Worm (Caenorhabditis elegans) whole organism, L1 larva: ENCODE data around the gene hlh-27.

Experiments
- C04F5.9 ChIP-seq: sonication (generic microtip); optimal IDR thresholded peaks from 2 replicates; lab custom pipeline; 2016; ENCODE audit warnings: missing genetic modification characterization, missing compliant biosample characterization
- F16B12.6 ChIP-seq: fragments of 150-350 bp; optimal IDR thresholded peaks from 2 replicates; lab custom pipeline; 2014; ENCODE audit warnings: missing biosample characterization, missing genetic modification characterization
- aha-1 ChIP-seq: fragments of 150-350 bp; optimal IDR thresholded peaks from 2 replicates; lab custom pipeline; 2014; ENCODE audit warnings: missing biosample characterization, missing genetic modification characterization
- blmp-1 ChIP-seq: fragments of 150-350 bp; optimal IDR thresholded peaks from 2 replicates; lab custom pipeline; 2014; ENCODE audit warnings: missing biosample characterization, missing genetic modification characterization
- ceh-63 ChIP-seq: fragments of 200-800 bp; sonication (Bioruptor generic); optimal IDR thresholded peaks from 2 replicates; lab custom pipeline; 2018; ENCODE audit warnings: mild to moderate bottlenecking, missing genetic modification characterization, missing compliant biosample characterization
- ceh-8 ChIP-seq: fragments of 200-800 bp; sonication (Bioruptor generic); optimal IDR thresholded peaks from 2 replicates; lab custom pipeline; 2018; ENCODE audit warnings: mild to moderate bottlenecking, missing genetic modification characterization, moderate library complexity, missing compliant biosample characterization
- ceh-82 ChIP-seq, 3 experiments: fragments of 150-350 bp in 1 of 3; sonication (generic microtip) in 2 of 3; optimal IDR thresholded peaks; 2 replicates each; lab custom pipeline; 2014 to 2017; ENCODE audit warnings: missing biosample characterization in 3 of 3, missing genetic modification characterization in 3 of 3
- ceh-88 ChIP-seq: fragments of 200-800 bp; sonication (Bioruptor generic); IDR thresholded peaks from 2 replicates; pipeline ENCODE4 v1.3.6; 2022; ENCODE audit warnings: missing genetic modification characterization, missing compliant biosample characterization
- dsc-1 ChIP-seq: sonication (generic microtip); optimal IDR thresholded peaks from 2 replicates; lab custom pipeline; 2016; ENCODE audit warnings: mild to moderate bottlenecking, missing genetic modification characterization, missing compliant biosample characterization
- efl-1 ChIP-seq, 4 experiments: fragments of 150-350 bp; optimal IDR thresholded peaks in 3 of 4; peaks in 1 of 4; 1 replicate in 1 of 4; 2 replicates in 3 of 4; lab custom pipeline; 2014; ENCODE audit warnings: missing biosample characterization in 2 of 4, missing genetic modification characterization in 2 of 4, missing genetic modification reagents in 2 of 4
- egl-13 ChIP-seq: sonication (generic microtip); optimal IDR thresholded peaks from 2 replicates; lab custom pipeline; 2016; ENCODE audit warnings: missing genotype, missing genetic modification reagents, missing genetic modification characterization, missing compliant biosample characterization
- elt-2 ChIP-seq: sonication (generic microtip); optimal IDR thresholded peaks from 2 replicates; lab custom pipeline; 2016; ENCODE audit warnings: missing genetic modification characterization, mild to moderate bottlenecking, inconsistent platforms, missing compliant biosample characterization, missing genetic modification reagents
- fkh-8 ChIP-seq: sonication (generic microtip); optimal IDR thresholded peaks from 2 replicates; lab custom pipeline; 2016; ENCODE audit warnings: mild to moderate bottlenecking, missing genetic modification characterization, missing compliant biosample characterization
- irx-1 ChIP-seq: sonication (generic microtip); optimal IDR thresholded peaks from 2 replicates; lab custom pipeline; 2016; ENCODE audit warnings: missing genetic modification characterization, missing compliant biosample characterization
- lin-13 ChIP-seq: fragments of 150-350 bp; optimal IDR thresholded peaks from 2 replicates; lab custom pipeline; 2014; ENCODE audit warnings: missing biosample characterization, missing genetic modification reagents, missing genetic modification characterization
- lin-15B ChIP-seq: fragments of 150-350 bp; sonication (generic microtip); optimal IDR thresholded peaks from 3 replicates; lab custom pipeline; 2014; ENCODE audit warnings: missing biosample characterization, missing genetic modification characterization
- lin-35 ChIP-seq, 2 experiments: fragments of 150-350 bp; optimal IDR thresholded peaks; 2 replicates each; lab custom pipeline; 2014; ENCODE audit warnings: missing biosample characterization in 2 of 2, missing genetic modification characterization in 2 of 2, missing genetic modification reagents in 2 of 2
- lir-3 ChIP-seq: sonication (generic microtip); optimal IDR thresholded peaks from 2 replicates; lab custom pipeline; 2016; ENCODE audit warnings: mild to moderate bottlenecking, missing genetic modification characterization, moderate library complexity, missing compliant biosample characterization; ENCODE audit not compliant: poor library complexity
- lsy-2 ChIP-seq, 2 experiments: fragments of 150-350 bp; optimal IDR thresholded peaks; 2 replicates each; lab custom pipeline; 2014; ENCODE audit warnings: missing biosample characterization in 2 of 2, missing genetic modification characterization in 2 of 2
- mep-1 ChIP-seq: fragments of 150-350 bp; optimal IDR thresholded peaks from 2 replicates; lab custom pipeline; 2014; ENCODE audit warnings: missing biosample characterization, missing genetic modification characterization
- nhr-11 ChIP-seq: fragments of 150-350 bp; optimal IDR thresholded peaks from 2 replicates; lab custom pipeline; 2014; ENCODE audit warnings: missing biosample characterization, missing genetic modification characterization
- nhr-20 ChIP-seq: sonication (generic microtip); optimal IDR thresholded peaks from 2 replicates; lab custom pipeline; 2016; ENCODE audit warnings: mild to moderate bottlenecking, missing genetic modification characterization, missing compliant biosample characterization
- nhr-237 ChIP-seq: fragments of 150-350 bp; optimal IDR thresholded peaks from 2 replicates; lab custom pipeline; 2014; ENCODE audit warnings: missing biosample characterization, missing genetic modification characterization
- nhr-28 ChIP-seq: fragments of 150-350 bp; optimal IDR thresholded peaks from 2 replicates; lab custom pipeline; 2014; ENCODE audit warnings: missing biosample characterization, missing genetic modification characterization
- nhr-47 ChIP-seq: sonication (generic microtip); optimal IDR thresholded peaks from 2 replicates; lab custom pipeline; 2016; ENCODE audit warnings: mild to moderate bottlenecking, missing genetic modification characterization, moderate library complexity, missing compliant biosample characterization
- nhr-71 ChIP-seq: sonication (generic microtip); optimal IDR thresholded peaks from 2 replicates; lab custom pipeline; 2016; ENCODE audit warnings: mild to moderate bottlenecking, missing genetic modification characterization, moderate library complexity, missing compliant biosample characterization
- nhr-76 ChIP-seq: sonication (generic microtip); optimal IDR thresholded peaks from 2 replicates; lab custom pipeline; 2017; ENCODE audit warnings: missing biosample characterization, missing genetic modification characterization
- nhr-85 ChIP-seq: sonication (generic microtip); peaks from one replicate; lab custom pipeline; 2016; ENCODE audit warnings: missing genetic modification characterization, inconsistent platforms, missing compliant biosample characterization
- nhr-90 ChIP-seq: sonication (generic microtip); optimal IDR thresholded peaks from 2 replicates; lab custom pipeline; 2016; ENCODE audit warnings: mild to moderate bottlenecking, missing genetic modification characterization, missing compliant biosample characterization; ENCODE audit not compliant: poor library complexity
- pax-3 ChIP-seq: fragments of 200-800 bp; sonication (Bioruptor generic); optimal IDR thresholded peaks from 2 replicates; lab custom pipeline; 2018; ENCODE audit warnings: mild to moderate bottlenecking, missing genetic modification characterization, moderate library complexity, missing compliant biosample characterization
- pqm-1 ChIP-seq: sonication (generic microtip); optimal IDR thresholded peaks from 3 replicates; lab custom pipeline; 2017; ENCODE audit warnings: missing biosample characterization, missing genetic modification characterization
- skn-1 ChIP-seq: fragments of 150-350 bp; optimal IDR thresholded peaks from 2 replicates; lab custom pipeline; 2014; ENCODE audit warnings: missing biosample characterization, missing genetic modification characterization
- sox-4 ChIP-seq: sonication (generic microtip); optimal IDR thresholded peaks from 2 replicates; lab custom pipeline; 2016; ENCODE audit warnings: missing genetic modification characterization, missing compliant biosample characterization
- sup-37 ChIP-seq: fragments of 200-800 bp; sonication (Bioruptor generic); optimal IDR thresholded peaks from 2 replicates; lab custom pipeline; 2018; ENCODE audit warnings: mild to moderate bottlenecking, missing genetic modification characterization, missing compliant biosample characterization
- swsn-7 ChIP-seq: sonication (generic microtip); optimal IDR thresholded peaks from 2 replicates; lab custom pipeline; 2016; ENCODE audit warnings: missing genetic modification characterization, missing compliant biosample characterization
- tbx-2 ChIP-seq: sonication (generic microtip); optimal IDR thresholded peaks from 2 replicates; lab custom pipeline; 2016; ENCODE audit warnings: missing genetic modification characterization, missing compliant biosample characterization
- unc-130 ChIP-seq: fragments of 150-350 bp; optimal IDR thresholded peaks from 2 replicates; lab custom pipeline; 2017; ENCODE audit warnings: missing biosample characterization, missing genetic modification characterization, inconsistent platforms
- unc-62 ChIP-seq: fragments of 150-350 bp; optimal IDR thresholded peaks from 2 replicates; lab custom pipeline; 2014; ENCODE audit warnings: missing biosample characterization, missing genetic modification reagents, missing genetic modification characterization
- unc-86 ChIP-seq: sonication (generic microtip); optimal IDR thresholded peaks from 2 replicates; lab custom pipeline; 2016; ENCODE audit warnings: missing genetic modification characterization, missing compliant biosample characterization
- unc-98 ChIP-seq: fragments of 200-800 bp; sonication (Bioruptor generic); IDR thresholded peaks from 2 replicates; pipeline ENCODE4 v1.3.6; 2022; ENCODE audit warnings: missing genetic modification characterization, missing compliant biosample characterization
- vab-15 ChIP-seq: sonication (generic microtip); optimal IDR thresholded peaks from 2 replicates; lab custom pipeline; 2017; ENCODE audit warnings: missing genotype, mild to moderate bottlenecking, missing genetic modification characterization, missing compliant biosample characterization
- zag-1 ChIP-seq: fragments of 150-350 bp; optimal IDR thresholded peaks from 2 replicates; lab custom pipeline; 2014; ENCODE audit warnings: missing biosample characterization, missing genetic modification characterization

hlh-27 gene

DNA sequence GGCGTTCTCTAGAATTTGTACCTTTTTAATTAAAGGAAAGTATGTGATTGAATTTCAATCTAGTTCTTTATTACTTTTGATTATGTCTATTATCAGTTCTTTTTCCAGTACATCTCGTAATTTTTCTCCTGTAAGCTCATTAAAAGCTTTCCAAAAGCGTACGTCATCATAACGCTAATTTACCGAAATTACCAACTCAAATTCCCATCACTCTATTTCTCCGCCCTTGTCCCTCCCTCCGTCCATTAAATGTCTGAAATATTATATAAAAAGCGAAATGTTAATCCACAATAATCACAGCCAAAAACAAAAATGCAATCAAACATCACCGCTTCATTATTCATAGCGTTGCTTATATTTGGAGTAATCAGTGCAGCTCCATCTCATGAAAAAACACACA, 14.3 kb upstream of the hlh-27 start, which contains the start of gene ins-12:
Gene ins-12 (plus strand): TSS at position 301 of the 400 bp plus-strand sequence.
- no peak for TF ChIP-seq dsc-1
- no peak for TF ChIP-seq lir-3 (tag; lab: Kevin White, UChicago)
- no peak for TF ChIP-seq C04F5.9 (tag; lab: Kevin White, UChicago)
- no peak for TF ChIP-seq skn-1 (tag; lab: Kevin White, UChicago)
- TF ChIP-seq unc-98 = no peak
- no peak for TF ChIP-seq sup-37 (GFP tag; lab: Kevin White, UChicago)
- no peak for TF ChIP-seq unc-86 (tag; lab: Kevin White, UChicago)
- no peak for TF ChIP-seq lsy-2 (tag; optimal IDR thresholded peaks at IDR 0.05; lab: Kevin White, UChicago)
- TF ChIP-seq unc-62 (GFP tag; lab: Kevin White, UChicago) = no peak
- no peak for TF ChIP-seq lin-15B (tag; lab: Kevin White, UChicago)
- TF ChIP-seq efl-1 (optimal IDR thresholded peaks at IDR 0.05; lab: Kevin White, UChicago) = no peak
- TF ChIP-seq efl-1 (GFP tag; optimal IDR thresholded peaks at IDR 0.05 in 1 of 2; lab: Kevin White, UChicago) = no peak
- TF ChIP-seq pqm-1 (tag; lab: Kevin White, UChicago) = no peak
- TF ChIP-seq ceh-88 (GFP tag; lab: Robert Waterston, UW) = no peak
- TF ChIP-seq nhr-85 (tag; lab: Kevin White, UChicago) = no peak
- TF ChIP-seq ceh-63 (GFP tag; lab: Kevin White, UChicago) = no peak
- TF ChIP-seq mep-1 = no peak
- TF ChIP-seq F16B12.6 (tag; lab: Kevin White, UChicago) = no peak
- no peak for TF ChIP-seq tbx-2 (tag; lab: Kevin White, UChicago)
- TF ChIP-seq lin-13 (GFP tag; lab: Kevin White, UChicago) = no peak

DNA sequence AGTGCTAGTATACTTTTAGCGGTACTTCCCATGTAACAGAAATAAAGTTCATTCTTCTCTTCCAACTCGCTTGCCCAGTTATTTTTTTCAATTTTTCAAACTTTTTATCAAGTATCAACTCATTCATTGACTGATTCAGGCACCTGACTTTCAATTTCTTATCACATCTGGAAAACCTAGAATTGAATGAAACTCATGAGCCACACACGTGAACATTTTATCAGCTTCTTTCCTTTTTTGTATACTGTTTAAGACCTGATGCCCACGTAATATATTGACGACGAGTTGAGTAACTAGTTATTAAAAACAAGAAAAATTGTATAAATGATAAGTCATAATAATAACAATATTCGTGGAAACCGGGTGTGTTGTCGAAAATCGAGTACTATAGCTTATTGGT, 13.5 kb upstream of the hlh-27 start:
- no peak for TF ChIP-seq irx-1
- peak; percentile 31 for TF ChIP-seq pqm-1 (tag; lab: Kevin White, UChicago)
- peak; percentile 10 for TF ChIP-seq nhr-90 (tag; lab: Kevin White, UChicago)
- TF ChIP-seq nhr-28 (tag; lab: Kevin White, UChicago) = no peak
- peak; percentile 4 for TF ChIP-seq nhr-20
- TF ChIP-seq elt-2 (tag; lab: Kevin White, UChicago) = peak; percentile 98
- peak; percentile 18 for TF ChIP-seq nhr-71 (tag; lab: Kevin White, UChicago)
- TF ChIP-seq lin-35 (GFP tag; optimal IDR thresholded peaks at IDR 0.05; lab: Kevin White, UChicago) = peak in 1 of 2 experiments; percentile 30

DNA sequence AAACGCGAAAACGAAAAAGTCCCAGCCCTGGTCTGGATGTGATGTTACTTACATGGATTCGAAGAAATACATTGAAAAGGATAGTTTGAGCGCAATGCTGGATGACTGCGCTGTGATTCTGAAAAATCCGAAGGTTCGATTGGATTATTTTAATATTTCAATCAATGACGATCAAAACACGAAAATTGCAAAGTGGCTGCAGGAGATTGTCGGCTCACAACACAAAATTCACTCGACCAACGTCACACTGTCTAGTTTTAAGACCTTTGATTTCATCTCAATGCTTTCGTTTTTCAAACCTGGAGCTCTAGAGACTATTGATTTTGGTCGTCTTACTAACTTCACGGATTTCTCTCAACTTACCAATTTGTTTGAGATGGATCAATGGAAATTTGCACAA, 11.5 kb upstream of the hlh-27 start, which contains the start of gene C17C3.5:
Gene C17C3.5 (plus strand): TSS at position 301 of the 400 bp plus-strand sequence.
- TF ChIP-seq fkh-8 (no peak), nhr-11 (tag; lab: Kevin White, UChicago) (no peak), ceh-82 (tag; optimal IDR thresholded peaks at IDR 0.05; lab: Kevin White, UChicago) (no peak), pax-3 (no peak), skn-1 (tag; lab: Kevin White, UChicago) (no peak), nhr-20 (no peak), unc-130 (tag; lab: Kevin White, UChicago) (no peak), ceh-88 (GFP tag; lab: Robert Waterston, UW) (no peak), blmp-1 (tag; lab: Kevin White, UChicago) (no peak)

DNA sequence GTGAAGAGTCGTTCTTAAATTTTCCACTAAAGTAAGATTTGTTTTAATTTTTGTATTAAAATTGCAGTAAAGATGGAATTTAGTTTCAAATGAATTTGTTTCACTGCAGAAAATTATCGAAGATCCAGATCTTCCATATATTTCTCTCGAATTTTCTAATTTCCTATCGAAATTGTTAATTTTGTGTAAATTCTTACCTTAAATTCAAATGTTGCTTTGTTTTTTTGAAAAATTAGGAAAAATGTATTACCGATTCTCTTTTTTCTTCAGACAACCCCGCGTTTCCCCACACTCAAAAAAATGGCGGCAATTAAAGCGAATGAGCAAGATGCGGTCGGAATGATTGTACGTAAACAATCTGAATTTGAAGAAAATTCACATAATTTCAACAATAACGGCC, 9.7 kb upstream of the hlh-27 start, which contains the start of gene C17C3.6:
Gene C17C3.6 (plus strand): TSS at position 301 of the 400 bp plus-strand sequence.
- no peak for TF ChIP-seq egl-13 (tag; lab: Kevin White, UChicago)
- TF ChIP-seq ceh-8 (GFP tag; lab: Kevin White, UChicago) = no peak
- no peak for TF ChIP-seq zag-1 (tag; lab: Kevin White, UChicago)
- TF ChIP-seq nhr-47 = no peak
- TF ChIP-seq nhr-76 (tag; lab: Kevin White, UChicago) = no peak
- no peak for TF ChIP-seq nhr-11 (tag; lab: Kevin White, UChicago)
- no peak for TF ChIP-seq sox-4 (tag; lab: Kevin White, UChicago)
- TF ChIP-seq nhr-237 = no peak
- TF ChIP-seq aha-1 (tag; lab: Kevin White, UChicago) = no peak
- no peak for TF ChIP-seq vab-15
- TF ChIP-seq swsn-7 (tag; lab: Kevin White, UChicago) = no peak
